Fruit fly (Drosophila melanogaster) whole organism, embryonic: Measurements from ENCODE around the gene sll.

ENCODE experiments used
- Atf3 ChIP-seq: fragments of 200-800 bp; sonication (Bioruptor generic); optimal IDR thresholded peaks from 3 replicates; lab custom pipeline; 2016; ENCODE audit warnings: missing biosample characterization, missing genetic modification characterization
- BtbVII ChIP-seq: fragments of 200-800 bp; sonication (Bioruptor generic); optimal IDR thresholded peaks from 3 replicates; lab custom pipeline; 2017; ENCODE audit warnings: missing biosample characterization, mild to moderate bottlenecking, missing genetic modification characterization
- CG10147 ChIP-seq: fragments of 200-800 bp; sonication (Bioruptor generic); optimal IDR thresholded peaks from 2 replicates; lab custom pipeline; 2019; ENCODE audit warnings: missing biosample characterization, mild to moderate bottlenecking, missing genetic modification characterization, moderate library complexity
- CG10267 ChIP-seq: fragments of 200-800 bp; sonication (Bioruptor generic); optimal IDR thresholded peaks from 2 replicates; lab custom pipeline; 2018; ENCODE audit warnings: missing biosample characterization, mild to moderate bottlenecking, missing genetic modification characterization, moderate library complexity
- CG10321 ChIP-seq: fragments of 200-800 bp; sonication (Bioruptor generic); IDR thresholded peaks from 2 replicates; pipeline ENCODE4 v1.3.6; 2022; ENCODE audit warnings: missing biosample characterization, missing genetic modification characterization
- CG10979 ChIP-seq: fragments of 200-800 bp; sonication (Bioruptor generic); optimal IDR thresholded peaks from 2 replicates; lab custom pipeline; 2018; ENCODE audit warnings: missing biosample characterization, mild to moderate bottlenecking, missing genetic modification characterization, moderate library complexity
- CG11723 ChIP-seq: fragments of 200-800 bp; sonication (Bioruptor generic); optimal IDR thresholded peaks from 2 replicates; lab custom pipeline; 2017; ENCODE audit warnings: missing biosample characterization, mild to moderate bottlenecking, missing genetic modification characterization
- CG12391 ChIP-seq: fragments of 200-800 bp; sonication (Bioruptor generic); optimal IDR thresholded peaks from 3 replicates; lab custom pipeline; 2018; ENCODE audit warnings: missing biosample characterization, mild to moderate bottlenecking, missing genetic modification characterization, moderate library complexity
- CG12769 ChIP-seq: fragments of 200-800 bp; sonication (Bioruptor generic); optimal IDR thresholded peaks from 2 replicates; lab custom pipeline; 2019; ENCODE audit warnings: missing biosample characterization, mild to moderate bottlenecking, missing genetic modification characterization, moderate library complexity
- CG13123 ChIP-seq: fragments of 200-800 bp; sonication (Bioruptor generic); optimal IDR thresholded peaks from 2 replicates; lab custom pipeline; 2016; ENCODE audit warnings: missing biosample characterization, missing genetic modification characterization
- CG13424 ChIP-seq: fragments of 200-800 bp; sonication (Bioruptor generic); optimal IDR thresholded peaks from 2 replicates; lab custom pipeline; 2019; ENCODE audit warnings: missing biosample characterization, mild to moderate bottlenecking, missing genetic modification characterization, moderate library complexity
- CG16813 ChIP-seq: fragments of 200-800 bp; sonication (Bioruptor generic); IDR thresholded peaks from 3 replicates; pipeline ENCODE4 v1.3.6; 2022; ENCODE audit warnings: missing biosample characterization, missing genetic modification characterization; ENCODE audit not compliant: partially characterized antibody
- CG18476 ChIP-seq: fragments of 200-800 bp; sonication (Bioruptor generic); optimal IDR thresholded peaks from 2 replicates; lab custom pipeline; 2016; ENCODE audit warnings: missing biosample characterization, mild to moderate bottlenecking, missing genetic modification characterization
- CG18764 ChIP-seq: fragments of 200-800 bp; sonication (Bioruptor generic); optimal IDR thresholded peaks from 3 replicates; lab custom pipeline; 2016; ENCODE audit warnings: missing biosample characterization, missing genetic modification characterization
- CG3065 ChIP-seq: fragments of 200-800 bp; sonication (Bioruptor generic); optimal IDR thresholded peaks from 2 replicates; lab custom pipeline; 2016; ENCODE audit warnings: missing biosample characterization, missing genetic modification characterization
- CG31441 ChIP-seq: fragments of 200-800 bp; sonication (Bioruptor generic); IDR thresholded peaks from 2 replicates; pipeline ENCODE4 v1.3.6; 2022; ENCODE audit warnings: missing biosample characterization, missing genetic modification characterization
- CG4617 ChIP-seq: fragments of 200-800 bp; sonication (Bioruptor generic); optimal IDR thresholded peaks from 3 replicates; lab custom pipeline; 2016; ENCODE audit warnings: missing biosample characterization, missing genetic modification characterization, borderline replicate concordance
- CG4707 ChIP-seq: fragments of 200-800 bp; sonication (Bioruptor generic); optimal IDR thresholded peaks from 2 replicates; lab custom pipeline; 2018; ENCODE audit warnings: missing biosample characterization, mild to moderate bottlenecking, missing genetic modification characterization, moderate library complexity
- CG9932 ChIP-seq: fragments of 200-800 bp; sonication (Bioruptor generic); IDR thresholded peaks from 2 replicates; pipeline ENCODE4 v1.3.6; 2022; ENCODE audit warnings: missing biosample characterization, missing genetic modification characterization
- Dfd ChIP-seq, 2 experiments: fragments of >200 bp; optimal IDR thresholded peaks; 2 replicates each; lab custom pipeline; 2017; ENCODE audit warnings: missing biosample characterization in 2 of 2, missing genetic modification characterization in 2 of 2
- Dip2 ChIP-seq: fragments of 200-800 bp; sonication (Bioruptor generic); IDR thresholded peaks from 2 replicates; pipeline ENCODE4 v1.3.6; 2022; ENCODE audit warnings: missing biosample characterization, missing genetic modification characterization
- Dref ChIP-seq: fragments of 200-800 bp; sonication (Bioruptor generic); IDR thresholded peaks from 2 replicates; pipeline ENCODE4 v1.3.6; 2022; ENCODE audit warnings: missing biosample characterization, missing genetic modification characterization
- Elba2 ChIP-seq: fragments of 200-800 bp; sonication (Bioruptor generic); optimal IDR thresholded peaks from 3 replicates; lab custom pipeline; 2016; ENCODE audit warnings: missing biosample characterization, missing genetic modification characterization
- Fer2 ChIP-seq: fragments of 200-800 bp; sonication (Bioruptor generic); optimal IDR thresholded peaks from 2 replicates; lab custom pipeline; 2018; ENCODE audit warnings: missing biosample characterization, mild to moderate bottlenecking, missing genetic modification characterization, moderate library complexity
- HmgZ ChIP-seq: fragments of 200-800 bp; sonication (Bioruptor generic); optimal IDR thresholded peaks from 2 replicates; lab custom pipeline; 2018; ENCODE audit warnings: missing biosample characterization, mild to moderate bottlenecking, missing genetic modification characterization
- MESR4 ChIP-seq: fragments of 200-800 bp; sonication (Bioruptor generic); optimal IDR thresholded peaks from 2 replicates; lab custom pipeline; 2018; ENCODE audit warnings: missing biosample characterization, mild to moderate bottlenecking, missing genetic modification characterization, moderate library complexity
- Med ChIP-seq: fragments of 200-800 bp; sonication (Bioruptor generic); peaks from one replicate; lab custom pipeline; 2016; ENCODE audit warnings: missing biosample characterization, missing genetic modification characterization, mild to moderate bottlenecking, inconsistent platforms, moderate library complexity
- Mrtf ChIP-seq: fragments of 200-800 bp; sonication (Bioruptor generic); IDR thresholded peaks from 3 replicates; pipeline ENCODE4 v1.3.6; 2022; ENCODE audit warnings: missing biosample characterization, missing genetic modification characterization
- Myb ChIP-seq: fragments of 200-800 bp; sonication (Bioruptor generic); optimal IDR thresholded peaks from 2 replicates; lab custom pipeline; 2016; ENCODE audit warnings: missing biosample characterization, missing genetic modification characterization
- NC2α ChIP-seq: fragments of 200-800 bp; sonication (Bioruptor generic); optimal IDR thresholded peaks from 2 replicates; lab custom pipeline; 2016; ENCODE audit warnings: missing biosample characterization, missing genetic modification characterization
- Nf-YB ChIP-seq: fragments of 200-800 bp; sonication (Bioruptor generic); optimal IDR thresholded peaks from 3 replicates; lab custom pipeline; 2019; ENCODE audit warnings: missing biosample characterization, mild to moderate bottlenecking, missing genetic modification characterization, moderate library complexity
- Sox102F ChIP-seq: fragments of 200-800 bp; sonication (Bioruptor generic); optimal IDR thresholded peaks from 2 replicates; lab custom pipeline; 2018; ENCODE audit warnings: missing biosample characterization, mild to moderate bottlenecking, missing genetic modification characterization, moderate library complexity
- abd-A ChIP-seq: fragments of 200-800 bp; sonication (Bioruptor generic); optimal IDR thresholded peaks from 3 replicates; lab custom pipeline; 2019; ENCODE audit warnings: missing biosample characterization, mild to moderate bottlenecking, missing genetic modification characterization, moderate library complexity
- caup ChIP-seq: fragments of 200-800 bp; sonication (Bioruptor generic); optimal IDR thresholded peaks from 3 replicates; lab custom pipeline; 2017; ENCODE audit warnings: missing biosample characterization, mild to moderate bottlenecking, missing genetic modification characterization, moderate library complexity; ENCODE audit not compliant: severe bottlenecking
- cg ChIP-seq: fragments of 200-800 bp; sonication (Bioruptor generic); optimal IDR thresholded peaks from 3 replicates; lab custom pipeline; 2019; ENCODE audit warnings: missing biosample characterization, mild to moderate bottlenecking, missing genetic modification characterization, moderate library complexity
- dpn ChIP-seq, 2 experiments: fragments of 200-800 bp; sonication (Bioruptor generic); optimal IDR thresholded peaks; 3 replicates each; lab custom pipeline; 2016; ENCODE audit warnings: missing biosample characterization in 2 of 2, missing genetic modification characterization in 2 of 2
- dysf ChIP-seq: fragments of 200-800 bp; sonication (Bioruptor generic); IDR thresholded peaks from 3 replicates; pipeline ENCODE4 v1.3.6; 2022; ENCODE audit warnings: missing biosample characterization, missing genetic modification characterization
- eyg ChIP-seq: fragments of 200-800 bp; sonication (Bioruptor generic); optimal IDR thresholded peaks from 3 replicates; lab custom pipeline; 2016; ENCODE audit warnings: missing biosample characterization, missing genetic modification characterization
- gem ChIP-seq: fragments of 200-800 bp; sonication (Bioruptor generic); optimal IDR thresholded peaks from 2 replicates; lab custom pipeline; 2019; ENCODE audit warnings: missing biosample characterization, mild to moderate bottlenecking, missing genetic modification characterization, moderate library complexity
- grn ChIP-seq: fragments of 200-800 bp; sonication (Bioruptor generic); optimal IDR thresholded peaks from 3 replicates; lab custom pipeline; 2017; ENCODE audit warnings: missing biosample characterization, missing genetic modification characterization
- ham ChIP-seq: fragments of 200-800 bp; sonication (Bioruptor generic); IDR thresholded peaks from 2 replicates; pipeline ENCODE4 v1.3.6; 2022; ENCODE audit warnings: missing biosample characterization, missing genetic modification characterization
- klu ChIP-seq: fragments of 200-800 bp; sonication (Bioruptor generic); IDR thresholded peaks from 2 replicates; pipeline ENCODE4 v1.3.6; 2022; ENCODE audit warnings: missing biosample characterization, missing genetic modification characterization
- knrl ChIP-seq: fragments of 200-800 bp; sonication (Bioruptor generic); IDR thresholded peaks from 3 replicates; pipeline ENCODE4 v1.3.6; 2022; ENCODE audit warnings: missing biosample characterization, missing genetic modification characterization; ENCODE audit not compliant: partially characterized antibody
- lab ChIP-seq: fragments of 200-800 bp; sonication (Bioruptor generic); optimal IDR thresholded peaks from 3 replicates; lab custom pipeline; 2017; ENCODE audit warnings: missing biosample characterization, missing genetic modification characterization, mild to moderate bottlenecking, moderate library complexity, missing genetic modification reagents
- nau ChIP-seq: fragments of 200-800 bp; sonication (Bioruptor generic); optimal IDR thresholded peaks from 3 replicates; lab custom pipeline; 2017; ENCODE audit warnings: missing biosample characterization, mild to moderate bottlenecking, missing genetic modification characterization, missing genetic modification reagents
- odd ChIP-seq: fragments of 200-800 bp; sonication (Bioruptor generic); optimal IDR thresholded peaks from 2 replicates; lab custom pipeline; 2017; ENCODE audit warnings: missing biosample characterization, mild to moderate bottlenecking, missing genetic modification characterization
- pnt ChIP-seq: fragments of 200-800 bp; sonication (Bioruptor generic); optimal IDR thresholded peaks from 3 replicates; lab custom pipeline; 2016; ENCODE audit warnings: missing biosample characterization, missing genetic modification characterization
- sqz ChIP-seq: fragments of 200-800 bp; sonication (Bioruptor generic); optimal IDR thresholded peaks from 3 replicates; lab custom pipeline; 2018; ENCODE audit warnings: missing biosample characterization, mild to moderate bottlenecking, missing genetic modification characterization
- stc ChIP-seq: fragments of 200-800 bp; sonication (Bioruptor generic); IDR thresholded peaks from 2 replicates; pipeline ENCODE4 v1.3.6; 2022; ENCODE audit warnings: missing biosample characterization, missing genetic modification characterization
- sug ChIP-seq: fragments of 200-800 bp; optimal IDR thresholded peaks from 2 replicates; lab custom pipeline; 2019; ENCODE audit warnings: missing biosample characterization, mild to moderate bottlenecking, missing genetic modification characterization, moderate library complexity
- ttk ChIP-seq: fragments of 200-800 bp; sonication (Bioruptor generic); IDR thresholded peaks from 2 replicates; pipeline ENCODE4 v2.1.2; 2022; ENCODE audit warnings: missing biosample characterization, missing genetic modification characterization

Gene sll

DNA sequence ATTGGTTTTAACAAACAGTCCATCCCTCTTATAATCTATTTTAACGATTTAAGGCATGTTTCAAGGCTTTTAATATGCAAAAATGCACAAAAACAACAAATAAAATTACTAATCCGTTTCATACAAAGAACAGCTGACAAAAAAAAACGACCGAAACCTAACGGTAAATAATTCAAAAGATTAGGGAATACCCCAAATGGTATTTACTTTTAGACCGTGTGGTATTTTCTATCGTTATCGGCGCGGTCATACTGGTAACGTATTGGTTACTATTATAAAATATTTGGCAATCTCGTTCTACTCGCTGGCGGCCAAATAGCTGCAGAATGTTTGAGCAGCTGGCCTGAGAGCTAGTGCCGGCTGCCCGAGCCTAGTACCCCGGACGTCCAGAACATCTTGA, at the start of gene sll:
Gene sll, plus strand, starts transcription at position 235 of the 400 bp plus-strand sequence.
- no peak for TF ChIP-seq Atf3
- TF ChIP-seq dpn (GFP tag; optimal IDR thresholded peaks at IDR 0.05; lab: Kevin White, UChicago): no peak
- TF ChIP-seq caup: no peak
- TF ChIP-seq CG4707 (GFP tag; lab: Kevin White, UChicago): no peak
- TF ChIP-seq Dref (GFP tag; lab: Robert Waterston, UW): peak; percentile 37
- TF ChIP-seq CG10267 (tag; lab: Kevin White, UChicago): peak; percentile 20
- peak; percentile 28 for TF ChIP-seq Nf-YB (GFP tag; lab: Kevin White, UChicago)
- no peak for TF ChIP-seq Dip2
- TF ChIP-seq nau: no peak
- TF ChIP-seq grn (GFP tag; lab: Kevin White, UChicago): no peak
- TF ChIP-seq sug (tag; lab: Kevin White, UChicago): no peak
- no peak for TF ChIP-seq pnt (GFP tag; lab: Kevin White, UChicago)
- no peak for TF ChIP-seq CG18764 (GFP tag; lab: Kevin White, UChicago)
- no peak for TF ChIP-seq knrl (GFP tag; lab: Robert Waterston, UW)
- no peak for TF ChIP-seq abd-A (tag; lab: Kevin White, UChicago)
- no peak for TF ChIP-seq ttk (GFP tag; lab: Robert Waterston, UW)
- TF ChIP-seq Myb (GFP tag; lab: Kevin White, UChicago): peak; percentile 96
- TF ChIP-seq HmgZ (tag; lab: Kevin White, UChicago): peak; percentile 23
- no peak for TF ChIP-seq CG10321 (GFP tag; lab: Robert Waterston, UW)
- peak; percentile 51 for TF ChIP-seq MESR4
- TF ChIP-seq NC2α (GFP tag; lab: Kevin White, UChicago): no peak
- TF ChIP-seq cg: no peak
- TF ChIP-seq Mrtf (GFP tag; lab: Robert Waterston, UW): no peak
- no peak for TF ChIP-seq Sox102F
- TF ChIP-seq CG3065 (GFP tag; lab: Kevin White, UChicago): no peak
- TF ChIP-seq CG31441: no peak
- TF ChIP-seq Med: peak; percentile 75
- no peak for TF ChIP-seq stc (GFP tag; lab: Robert Waterston, UW)
- TF ChIP-seq CG18476 (GFP tag; lab: Kevin White, UChicago): no peak
- TF ChIP-seq CG10979 (tag; lab: Kevin White, UChicago): peak; percentile 7
- TF ChIP-seq lab (GFP tag; lab: Kevin White, UChicago): no peak
- TF ChIP-seq Fer2 (tag; lab: Kevin White, UChicago): no peak
- no peak for TF ChIP-seq CG10147
- 0 out of 3 replicates have a peak, but pooled peaks have one; percentile 21 for TF ChIP-seq CG16813 (GFP tag; lab: Robert Waterston, UW)
- peak; percentile 27 for TF ChIP-seq gem (tag; lab: Kevin White, UChicago)
- TF ChIP-seq klu (GFP tag; lab: Robert Waterston, UW): no peak
- peak; percentile 68 for TF ChIP-seq sqz (GFP tag; lab: Kevin White, UChicago)
- no peak for TF ChIP-seq CG13123
- TF ChIP-seq CG12391 (tag; lab: Kevin White, UChicago): peak; percentile 9
- no peak for TF ChIP-seq ham (GFP tag; lab: Robert Waterston, UW)
- no peak for TF ChIP-seq odd (GFP tag; lab: Kevin White, UChicago)
- no peak for TF ChIP-seq CG13424 (tag; lab: Kevin White, UChicago)
- TF ChIP-seq CG4617 (GFP tag; lab: Kevin White, UChicago): peak; percentile 39
- TF ChIP-seq Dfd (GFP tag; optimal IDR thresholded peaks at IDR 0.05; lab: Kevin White, UChicago): no peak
- peak; percentile 25 for TF ChIP-seq Elba2 (GFP tag; lab: Kevin White, UChicago)
- no peak for TF ChIP-seq BtbVII (GFP tag; lab: Kevin White, UChicago)
- no peak for TF ChIP-seq CG9932
- TF ChIP-seq dysf (GFP tag; lab: Robert Waterston, UW): no peak
- no peak for TF ChIP-seq CG12769 (tag; lab: Kevin White, UChicago)
- no peak for TF ChIP-seq CG11723
- TF ChIP-seq eyg (GFP tag; lab: Kevin White, UChicago): no peak
